Fruit fly (Drosophila melanogaster) whole organism, pupa: ENCODE data around the gene mil.

ENCODE experiments used
- CG17806 ChIP-seq: fragments of 200-800 bp; sonication (Bioruptor generic); optimal IDR thresholded peaks from 2 replicates; lab custom pipeline; 2018; ENCODE audit warnings: missing biosample characterization, mild to moderate bottlenecking, missing genetic modification characterization, moderate library complexity
- CG4496 ChIP-seq: fragments of 200-800 bp; sonication (Bioruptor generic); IDR thresholded peaks from 3 replicates; pipeline ENCODE4 v1.3.6; 2022; ENCODE audit warnings: missing biosample characterization, missing genetic modification characterization
- CG9948 ChIP-seq: fragments of 200-800 bp; sonication (Bioruptor generic); optimal IDR thresholded peaks from 2 replicates; lab custom pipeline; 2018; ENCODE audit warnings: missing biosample characterization, mild to moderate bottlenecking, missing genetic modification characterization, moderate library complexity
- Snoo ChIP-seq: fragments of 200-800 bp; sonication (Bioruptor generic); optimal IDR thresholded peaks from 3 replicates; lab custom pipeline; 2017; ENCODE audit warnings: missing biosample characterization, mild to moderate bottlenecking, missing genetic modification characterization, inconsistent platforms
- fd96Ca ChIP-seq: fragments of 200-800 bp; sonication (Bioruptor generic); IDR thresholded peaks from 3 replicates; pipeline ENCODE4 v1.3.6; 2022; ENCODE audit warnings: missing biosample characterization, missing genetic modification characterization

DNA sequence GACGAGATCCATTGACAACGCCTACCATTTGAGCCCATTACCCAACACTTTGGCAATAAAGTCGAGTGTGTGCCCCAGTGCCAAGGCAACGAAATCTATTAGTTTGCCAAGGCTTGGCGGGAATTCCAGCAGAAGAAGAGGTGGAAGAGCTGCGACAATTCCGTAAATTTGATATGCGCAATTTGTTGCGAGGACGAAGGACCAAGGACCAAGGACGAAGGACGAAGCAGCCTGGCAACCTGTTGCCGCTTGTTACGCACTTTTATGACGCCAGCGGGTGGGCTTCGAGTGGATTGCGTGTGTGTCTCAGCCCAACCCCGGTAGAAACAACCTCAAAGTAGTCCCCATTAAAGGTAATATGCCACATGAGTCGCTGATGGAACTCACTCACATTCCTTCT lies 24.1 kb upstream of the mil start:
- TF ChIP-seq CG9948 (tag; lab: Kevin White, UChicago), result no peak
- no peak for TF ChIP-seq Snoo (tag; lab: Kevin White, UChicago)
- no peak for TF ChIP-seq fd96Ca
- no peak for TF ChIP-seq CG4496 (GFP tag; lab: Robert Waterston, UW)
- TF ChIP-seq CG17806, result no peak
